Fruit fly (Drosophila melanogaster): ENCODE measurements around the gene r.

The r gene

dm6 chrX:16637594-16638485 lies 17.3 kb upstream of the r start, which contains the start of gene RpS19a (continued):
- TF ChIP-seq gro (GFP tag; optimal IDR thresholded peaks at IDR 0.05) (peak; percentile 53), CG43689 (GFP tag; IDR thresholded peaks at IDR 0.05) (peak; percentile 68; the same call in 1 of the 2 replicates), salm (tag; optimal IDR thresholded peaks at IDR 0.05) (peak; percentile 78), sob (GFP tag; IDR thresholded peaks at IDR 0.05) (peak; percentile 73), da (GFP tag; optimal IDR thresholded peaks at IDR 0.05) (no peak), CG10274 (GFP tag; optimal IDR thresholded peaks at IDR 0.05) (peak; percentile 73), CG11093 (GFP tag; IDR thresholded peaks at IDR 0.05) (no peak), otp (GFP tag; IDR thresholded peaks at IDR 0.05) (peak; percentile 92), CG8359 (GFP tag; optimal IDR thresholded peaks at IDR 0.05; ENCODE audit: borderline replicate concordance) (peak; percentile 61), CG12236 (GFP tag; optimal IDR thresholded peaks at IDR 0.05) (peak; percentile 7), vvl (GFP tag; IDR thresholded peaks at IDR 0.05) (peak; percentile 79), CG2202 (tag; optimal IDR thresholded peaks at IDR 0.05) (peak; percentile 45), knrl (GFP tag; IDR thresholded peaks at IDR 0.05; ENCODE audit: partially characterized antibody) (peak; percentile 43; the same call in 2 of the 3 replicates), CG3995 (GFP tag; optimal IDR thresholded peaks at IDR 0.05) (peak; percentile 25), dpn (GFP tag; optimal IDR thresholded peaks at IDR 0.05) (peak; percentile 19 to 52), Bgb (GFP tag; IDR thresholded peaks at IDR 0.05; ENCODE audit: partially characterized antibody) (peak; percentile 12), kah (GFP tag; optimal IDR thresholded peaks at IDR 0.05) (peak; percentile 60), CG13775 (GFP tag; optimal IDR thresholded peaks at IDR 0.05) (peak; percentile 86), NFAT (GFP tag; IDR thresholded peaks at IDR 0.05) (peak; percentile 88), CG12155 (GFP tag; optimal IDR thresholded peaks at IDR 0.05) (peak; percentile 27), lov (optimal IDR thresholded peaks at IDR 0.05) (no peak), lov (GFP tag; IDR thresholded peaks at IDR 0.05) (peak; percentile 94), Hr3 (GFP tag; optimal IDR thresholded peaks at IDR 0.05) (no peak), E2f1 (GFP tag; IDR thresholded peaks at IDR 0.05) (peak; percentile 61), CG34224 (GFP tag; IDR thresholded peaks at IDR 0.05; ENCODE audit: partially characterized antibody) (no peak), CG8478 (optimal IDR thresholded peaks at IDR 0.05) (no peak), nom (GFP tag; optimal IDR thresholded peaks at IDR 0.05) (peak; percentile 91), CG3726 (GFP tag; IDR thresholded peaks at IDR 0.05) (0 out of 3 replicates have a peak, but pooled peaks have one; percentile 43), CG14667 (GFP tag; IDR thresholded peaks at IDR 0.05) (no peak; the same call in 1 of the 2 replicates), Hmr (GFP tag; optimal IDR thresholded peaks at IDR 0.05) (peak; percentile 88), CG9797 (GFP tag; optimal IDR thresholded peaks at IDR 0.05) (peak; percentile 47), stwl (tag; optimal IDR thresholded peaks at IDR 0.05) (peak; percentile 21), CG10267 (tag; optimal IDR thresholded peaks at IDR 0.05) (peak; percentile 61), NfI (GFP tag; optimal IDR thresholded peaks at IDR 0.05) (peak; percentile 92), CTCF (GFP tag; optimal IDR thresholded peaks at IDR 0.05) (peak; percentile 77), CG32767 (GFP tag; IDR thresholded peaks at IDR 0.05) (no peak), MBD-R2 (GFP tag; IDR thresholded peaks at IDR 0.05) (no peak; the same call in 1 of the 2 replicates), prd (optimal IDR thresholded peaks at IDR 0.05) (no peak), prd (GFP tag; IDR thresholded peaks at IDR 0.05) (peak; percentile 47; the same call in 2 of the 3 replicates), CG7928 (GFP tag; optimal IDR thresholded peaks at IDR 0.05) (peak; percentile 26), CG4820 (GFP tag; optimal IDR thresholded peaks at IDR 0.05) (peak; percentile 38), onecut (GFP tag; IDR thresholded peaks at IDR 0.05) (peak; percentile 80), Trl (optimal IDR thresholded peaks at IDR 0.05) (peak in 1 of 2 experiments; percentile 56), Trl (GFP tag; optimal IDR thresholded peaks at IDR 0.05) (peak; percentile 58), CG34376 (GFP tag; optimal IDR thresholded peaks at IDR 0.05) (peak; percentile 96), CG13287 (GFP tag; IDR thresholded peaks at IDR 0.05; ENCODE audit: partially characterized antibody) (no peak), pfk (GFP tag; optimal IDR thresholded peaks at IDR 0.05) (peak; percentile 80), sr (GFP tag; IDR thresholded peaks at IDR 0.05) (peak; percentile 71; the same call in 2 of the 3 replicates), PHDP (tag; optimal IDR thresholded peaks at IDR 0.05) (peak; percentile 77), CG11085 (GFP tag; IDR thresholded peaks at IDR 0.05) (peak; percentile 76)
